Worm (Caenorhabditis elegans) whole organism, L4 larva: Measurements from ENCODE around the gene F32D8.8.

Source experiments
- F10B5.3 ChIP-seq: sonication (generic microtip); optimal IDR thresholded peaks from 2 replicates; lab custom pipeline; 2016; ENCODE audit warnings: mild to moderate bottlenecking, missing genetic modification characterization, missing compliant biosample characterization
- F37D6.2 ChIP-seq: sonication (generic microtip); optimal IDR thresholded peaks from 2 replicates; lab custom pipeline; 2016; ENCODE audit warnings: mild to moderate bottlenecking, missing genetic modification characterization, missing compliant biosample characterization
- F44E2.7 ChIP-seq: fragments of 200-800 bp; sonication (Bioruptor generic); IDR thresholded peaks from 2 replicates; pipeline ENCODE4 v2.1.2; 2022; ENCODE audit warnings: missing genetic modification characterization, missing compliant biosample characterization
- R02D3.7 ChIP-seq: fragments of 150-350 bp; sonication (generic microtip); optimal IDR thresholded peaks from 3 replicates; lab custom pipeline; 2014; ENCODE audit warnings: missing biosample characterization, missing genetic modification characterization
- T26A8.4 ChIP-seq: fragments of 200-800 bp; sonication (Bioruptor generic); IDR thresholded peaks from 2 replicates; pipeline ENCODE4 v1.3.6; 2022; ENCODE audit warnings: missing genetic modification characterization, missing compliant biosample characterization
- Y105C5A.15 ChIP-seq: fragments of 200-800 bp; sonication (Bioruptor generic); IDR thresholded peaks from 2 replicates; pipeline ENCODE4 v1.3.6; 2022; ENCODE audit warnings: missing genetic modification characterization, missing compliant biosample characterization
- aly-2 ChIP-seq: sonication (generic microtip); optimal IDR thresholded peaks from 2 replicates; lab custom pipeline; 2018; ENCODE audit warnings: missing biosample characterization, missing genetic modification characterization
- arid-1 ChIP-seq: fragments of 200-800 bp; sonication (Bioruptor generic); conservative IDR thresholded peaks from 2 replicates; pipeline ENCODE4 v1.3.6; 2022; ENCODE audit warnings: missing genetic modification reagents, missing genetic modification characterization, missing compliant biosample characterization
- attf-4 ChIP-seq: sonication (generic microtip); optimal IDR thresholded peaks from 3 replicates; lab custom pipeline; 2017; ENCODE audit warnings: missing biosample characterization, missing genetic modification characterization
- ceh-20 ChIP-seq: fragments of 200-800 bp; sonication (Bioruptor generic); IDR thresholded peaks from 2 replicates; pipeline ENCODE4 v1.3.6; 2022; ENCODE audit warnings: missing genetic modification reagents, missing genetic modification characterization, missing compliant biosample characterization
- ceh-44 ChIP-seq: fragments of 200-800 bp; sonication (Bioruptor generic); IDR thresholded peaks from 2 replicates; pipeline ENCODE4 v1.3.6; 2022; ENCODE audit warnings: missing genetic modification reagents, missing genetic modification characterization, missing compliant biosample characterization
- ceh-82 ChIP-seq: sonication (generic microtip); optimal IDR thresholded peaks from 2 replicates; lab custom pipeline; 2017; ENCODE audit warnings: missing biosample characterization, missing genetic modification characterization
- ces-1 ChIP-seq: fragments of 150-350 bp; sonication (generic microtip); optimal IDR thresholded peaks from 4 replicates; lab custom pipeline; 2014; ENCODE audit warnings: missing biosample characterization, missing genetic modification reagents, missing genetic modification characterization
- daf-12 ChIP-seq: fragments of 150-350 bp; optimal IDR thresholded peaks from 2 replicates; lab custom pipeline; 2014; ENCODE audit warnings: missing biosample characterization, missing genetic modification reagents, missing genetic modification characterization
- daf-8 ChIP-seq: fragments of 200-800 bp; sonication (Bioruptor generic); IDR thresholded peaks from 2 replicates; pipeline ENCODE4 v1.3.6; 2022; ENCODE audit warnings: missing genetic modification characterization, missing compliant biosample characterization
- dmd-6 ChIP-seq: fragments of 200-800 bp; sonication (Bioruptor generic); IDR thresholded peaks from 2 replicates; pipeline ENCODE4 v1.3.6; 2022; ENCODE audit warnings: missing genetic modification reagents, missing genetic modification characterization, missing compliant biosample characterization
- dmd-9 ChIP-seq: fragments of 200-800 bp; sonication (Bioruptor generic); IDR thresholded peaks from 2 replicates; pipeline ENCODE4 v1.3.6; 2022; ENCODE audit warnings: missing genetic modification reagents, missing genetic modification characterization, missing compliant biosample characterization
- duxl-1 ChIP-seq: sonication (generic microtip); optimal IDR thresholded peaks from 2 replicates; lab custom pipeline; 2016; ENCODE audit warnings: mild to moderate bottlenecking, missing genetic modification characterization, moderate library complexity, missing compliant biosample characterization; ENCODE audit not compliant: poor library complexity
- egl-43 ChIP-seq: fragments of 200-800 bp; sonication (Bioruptor generic); IDR thresholded peaks from 2 replicates; pipeline ENCODE4 v1.3.6; 2022; ENCODE audit warnings: missing genetic modification reagents, missing genetic modification characterization, missing compliant biosample characterization
- fkh-10 ChIP-seq: fragments of 150-350 bp; optimal IDR thresholded peaks from 2 replicates; lab custom pipeline; 2014; ENCODE audit warnings: missing biosample characterization, missing genetic modification reagents, missing genetic modification characterization
- fos-1 ChIP-seq: fragments of 150-350 bp; optimal IDR thresholded peaks from 2 replicates; lab custom pipeline; 2014; ENCODE audit warnings: missing biosample characterization, missing genetic modification characterization
- gei-8 ChIP-seq: fragments of 200-800 bp; sonication (Bioruptor generic); optimal IDR thresholded peaks from 2 replicates; lab custom pipeline; 2018; ENCODE audit warnings: mild to moderate bottlenecking, missing genetic modification characterization, missing compliant biosample characterization
- hif-1 ChIP-seq, 2 experiments: sonication (generic microtip); optimal IDR thresholded peaks; 2 replicates each; lab custom pipeline; 2016 to 2017; ENCODE audit warnings: missing compliant biosample characterization in 2 of 2, missing genetic modification characterization in 2 of 2, missing genetic modification reagents in 2 of 2, missing genotype in 2 of 2, mild to moderate bottlenecking in 1 of 2
- hlh-11 ChIP-seq: fragments of 200-800 bp; sonication (Bioruptor generic); optimal IDR thresholded peaks from 2 replicates; lab custom pipeline; 2018; ENCODE audit warnings: mild to moderate bottlenecking, missing genetic modification characterization, missing compliant biosample characterization
- hlh-30 ChIP-seq: sonication (generic microtip); optimal IDR thresholded peaks from 2 replicates; lab custom pipeline; 2017; ENCODE audit warnings: antibody characterized with exemption, mild to moderate bottlenecking, missing genetic modification characterization, missing compliant biosample characterization; ENCODE audit not compliant: insufficient read depth
- lim-7 ChIP-seq: fragments of 200-800 bp; sonication (Bioruptor generic); IDR thresholded peaks from 2 replicates; pipeline ENCODE4 v1.3.6; 2022; ENCODE audit warnings: missing genetic modification characterization, missing compliant biosample characterization
- lin-1 ChIP-seq: fragments of 200-800 bp; sonication (Bioruptor generic); IDR thresholded peaks from 2 replicates; pipeline ENCODE4 v1.3.6; 2022; ENCODE audit warnings: missing genetic modification reagents, missing genetic modification characterization, missing compliant biosample characterization
- lin-13 ChIP-seq: fragments of 150-350 bp; optimal IDR thresholded peaks from 2 replicates; lab custom pipeline; 2014; ENCODE audit warnings: missing biosample characterization, missing genetic modification reagents, missing genetic modification characterization
- lin-15B ChIP-seq: fragments of 150-350 bp; sonication (generic microtip); optimal IDR thresholded peaks from 3 replicates; lab custom pipeline; 2014; ENCODE audit warnings: missing biosample characterization, missing genetic modification characterization
- lir-3 ChIP-seq: sonication (generic microtip); optimal IDR thresholded peaks from 2 replicates; lab custom pipeline; 2016; ENCODE audit warnings: mild to moderate bottlenecking, missing genetic modification characterization, missing compliant biosample characterization
- lsy-2 ChIP-seq, 2 experiments: fragments of 150-350 bp in 1 of 2; sonication (generic microtip) in 1 of 2; optimal IDR thresholded peaks; 2 replicates each; lab custom pipeline; 2014 to 2017; ENCODE audit warnings: missing biosample characterization in 2 of 2, missing genetic modification characterization in 2 of 2
- madf-5 ChIP-seq, 2 experiments: fragments of 200-800 bp; sonication (Bioruptor generic); IDR thresholded peaks; 2 replicates each; pipeline ENCODE4 v1.3.6; 2022; ENCODE audit warnings: missing compliant biosample characterization in 2 of 2, missing genetic modification characterization in 2 of 2
- mxl-2 ChIP-seq: fragments of 200-800 bp; sonication (Bioruptor generic); conservative IDR thresholded peaks from 2 replicates; pipeline ENCODE4 v1.3.6; 2022; ENCODE audit warnings: missing genetic modification reagents, missing genetic modification characterization, missing compliant biosample characterization
- mxl-3 ChIP-seq: fragments of 200-800 bp; sonication (Bioruptor generic); optimal IDR thresholded peaks from 2 replicates; lab custom pipeline; 2018; ENCODE audit warnings: mild to moderate bottlenecking, missing genetic modification characterization, missing compliant biosample characterization
- nhr-10 ChIP-seq: fragments of 150-350 bp; optimal IDR thresholded peaks from 2 replicates; lab custom pipeline; 2014; ENCODE audit warnings: missing biosample characterization, missing genetic modification characterization
- nhr-237 ChIP-seq: sonication (generic microtip); optimal IDR thresholded peaks from 2 replicates; lab custom pipeline; 2017; ENCODE audit warnings: missing biosample characterization, missing genetic modification characterization
- nhr-25 ChIP-seq: sonication (generic microtip); optimal IDR thresholded peaks from 2 replicates; lab custom pipeline; 2017; ENCODE audit warnings: missing genetic modification characterization, mild to moderate bottlenecking, missing compliant biosample characterization, antibody characterized with exemption, moderate library complexity, borderline replicate concordance; ENCODE audit not compliant: insufficient read depth
- nhr-41 ChIP-seq: fragments of 200-800 bp; sonication (Bioruptor generic); IDR thresholded peaks from 2 replicates; pipeline ENCODE4 v1.3.6; 2022; ENCODE audit warnings: missing genetic modification reagents, missing genetic modification characterization, missing compliant biosample characterization
- nhr-48 ChIP-seq: sonication (generic microtip); optimal IDR thresholded peaks from 2 replicates; lab custom pipeline; 2016; ENCODE audit warnings: mild to moderate bottlenecking, missing genetic modification characterization, missing compliant biosample characterization
- nhr-6 ChIP-seq: fragments of 150-350 bp; optimal IDR thresholded peaks from 2 replicates; lab custom pipeline; 2014; ENCODE audit warnings: missing biosample characterization, missing genetic modification characterization
- pha-4 ChIP-seq, 2 experiments: fragments of 150-350 bp in 1 of 2; fragments of 200-800 bp in 1 of 2; sonication (Bioruptor generic) in 1 of 2; IDR thresholded peaks in 1 of 2; optimal IDR thresholded peaks in 1 of 2; 2 replicates each; pipeline versions ENCODE4 v1.3.6 to Lab custom; 2014 to 2022; ENCODE audit warnings: missing genetic modification characterization in 2 of 2, missing genetic modification reagents in 2 of 2, missing biosample characterization in 1 of 2, missing compliant biosample characterization in 1 of 2
- pqm-1 ChIP-seq: sonication (generic microtip); optimal IDR thresholded peaks from 2 replicates; lab custom pipeline; 2017; ENCODE audit warnings: missing biosample characterization, missing genetic modification characterization
- rbr-2 ChIP-seq: sonication (generic microtip); optimal IDR thresholded peaks from 2 replicates; lab custom pipeline; 2016; ENCODE audit warnings: missing genotype, missing genetic modification characterization, missing compliant biosample characterization
- saeg-2 ChIP-seq: fragments of 200-800 bp; sonication (Bioruptor generic); IDR thresholded peaks from 2 replicates; pipeline ENCODE4 v1.3.6; 2022; ENCODE audit warnings: missing genetic modification reagents, missing genetic modification characterization, missing compliant biosample characterization
- spr-1 ChIP-seq: sonication (generic microtip); optimal IDR thresholded peaks from 2 replicates; lab custom pipeline; 2016; ENCODE audit warnings: mild to moderate bottlenecking, missing genetic modification characterization, missing compliant biosample characterization
- spr-3 ChIP-seq: fragments of 200-800 bp; sonication (Bioruptor generic); optimal IDR thresholded peaks from 2 replicates; lab custom pipeline; 2018; ENCODE audit warnings: mild to moderate bottlenecking, missing genetic modification characterization, missing compliant biosample characterization
- tag-97 ChIP-seq: fragments of 200-800 bp; sonication (Bioruptor generic); IDR thresholded peaks from 2 replicates; pipeline ENCODE4 v1.3.6; 2022; ENCODE audit warnings: missing genetic modification characterization, missing compliant biosample characterization
- zag-1 ChIP-seq: fragments of 150-350 bp; optimal IDR thresholded peaks from 2 replicates; lab custom pipeline; 2014; ENCODE audit warnings: missing biosample characterization, missing genetic modification characterization
- zfp-2 ChIP-seq: sonication (generic microtip); optimal IDR thresholded peaks from 2 replicates; lab custom pipeline; 2016; ENCODE audit warnings: mild to moderate bottlenecking, missing genetic modification characterization, missing compliant biosample characterization
- ztf-7 ChIP-seq: fragments of 150-350 bp; optimal IDR thresholded peaks from 2 replicates; lab custom pipeline; 2014; ENCODE audit warnings: missing biosample characterization, missing genetic modification characterization

Gene F32D8.8

ce11 chrV:10856901-10857637 lies 45.5 kb downstream of the F32D8.8 start:
- TF ChIP-seq mxl-2 (no peak), ceh-20 (GFP tag; lab: Robert Waterston, UW) (no peak), egl-43 (no peak), nhr-10 (tag; lab: Kevin White, UChicago) (no peak), madf-5 (GFP tag; IDR thresholded peaks at IDR 0.05; lab: Robert Waterston, UW) (no peak), fkh-10 (no peak), lin-1 (GFP tag; lab: Robert Waterston, UW) (no peak), lir-3 (tag; lab: Kevin White, UChicago) (no peak), attf-4 (tag; lab: Kevin White, UChicago) (no peak), dmd-9 (no peak), duxl-1 (tag; lab: Kevin White, UChicago) (no peak), T26A8.4 (GFP tag; lab: Robert Waterston, UW) (no peak), arid-1 (GFP tag; lab: Robert Waterston, UW) (no peak), ceh-82 (tag; lab: Kevin White, UChicago) (no peak), pha-4 (GFP tag; IDR thresholded peaks at IDR 0.05; lab: Robert Waterston, UW) (peak; percentile 58; the same call in 1 of the 2 replicates), pha-4 (tag; optimal IDR thresholded peaks at IDR 0.05; lab: Kevin White, UChicago) (no peak), lsy-2 (tag; optimal IDR thresholded peaks at IDR 0.05; lab: Kevin White, UChicago) (peak in 1 of 2 experiments; percentile 9), ceh-44 (GFP tag; lab: Robert Waterston, UW) (no peak), daf-8 (no peak), dmd-6 (peak; percentile 70), zfp-2 (tag; lab: Kevin White, UChicago) (no peak), daf-12 (tag; lab: Kevin White, UChicago) (no peak), aly-2 (no peak), spr-1 (tag; lab: Kevin White, UChicago) (no peak), rbr-2 (tag; lab: Kevin White, UChicago) (no peak), F44E2.7 (no peak), Y105C5A.15 (GFP tag; lab: Robert Waterston, UW) (no peak), nhr-6 (tag; lab: Kevin White, UChicago) (no peak), ztf-7 (tag; lab: Kevin White, UChicago) (no peak), tag-97 (GFP tag; lab: Robert Waterston, UW) (no peak), gei-8 (peak; percentile 6), F37D6.2 (tag; lab: Kevin White, UChicago) (no peak), zag-1 (tag; lab: Kevin White, UChicago) (no peak), mxl-3 (no peak), lim-7 (no peak), fos-1 (no peak), saeg-2 (GFP tag; lab: Robert Waterston, UW) (no peak), R02D3.7 (tag; lab: Kevin White, UChicago) (no peak), nhr-25 (no peak), hif-1 (tag; optimal IDR thresholded peaks at IDR 0.05; lab: Kevin White, UChicago) (no peak), hlh-11 (tag; lab: Kevin White, UChicago) (peak; percentile 51), hlh-30 (tag; lab: Kevin White, UChicago) (peak; percentile 15), F10B5.3 (tag; lab: Kevin White, UChicago) (no peak), nhr-41 (GFP tag; lab: Robert Waterston, UW) (no peak), nhr-48 (tag; lab: Kevin White, UChicago) (no peak), pqm-1 (tag; lab: Kevin White, UChicago) (no peak), ces-1 (GFP tag; lab: Kevin White, UChicago) (no peak), lin-13 (GFP tag; lab: Kevin White, UChicago) (no peak), nhr-237 (tag; lab: Kevin White, UChicago) (no peak), spr-3 (no peak), lin-15B (tag; lab: Kevin White, UChicago) (no peak)
